Worm (Caenorhabditis elegans) whole organism, young adult: ENCODE results near the gene F43C11.10.

Experiments
- B0261.1 ChIP-seq: sonication (generic microtip); optimal IDR thresholded peaks from 2 replicates; lab custom pipeline; 2016; ENCODE audit warnings: mild to moderate bottlenecking, missing genetic modification characterization, moderate library complexity, missing compliant biosample characterization
- C06A6.2 ChIP-seq: fragments of 200-800 bp; sonication (Bioruptor generic); conservative IDR thresholded peaks from 2 replicates; pipeline ENCODE4 v1.3.6; 2022; ENCODE audit warnings: missing genetic modification characterization, missing compliant biosample characterization
- D2030.7 ChIP-seq: fragments of 200-800 bp; sonication (Bioruptor generic); IDR thresholded peaks from 2 replicates; pipeline ENCODE4 v1.3.6; 2022; ENCODE audit warnings: missing genetic modification reagents, missing genetic modification characterization, missing compliant biosample characterization
- F37B4.10 ChIP-seq: fragments of 200-800 bp; sonication (Bioruptor generic); IDR thresholded peaks from 2 replicates; pipeline ENCODE4 v1.3.6; 2022; ENCODE audit warnings: missing genetic modification characterization, missing compliant biosample characterization
- F57C9.4 ChIP-seq: sonication (generic microtip); optimal IDR thresholded peaks from 2 replicates; lab custom pipeline; 2017; ENCODE audit warnings: mild to moderate bottlenecking, missing genetic modification characterization, missing compliant biosample characterization
- T07F8.4 ChIP-seq: sonication (generic microtip); optimal IDR thresholded peaks from 2 replicates; lab custom pipeline; 2016; ENCODE audit warnings: mild to moderate bottlenecking, missing genetic modification characterization, moderate library complexity, missing compliant biosample characterization
- Y56A3A.18 ChIP-seq: fragments of 200-800 bp; sonication (Bioruptor generic); IDR thresholded peaks from 2 replicates; pipeline ENCODE4 v1.3.6; 2022; ENCODE audit warnings: missing genetic modification reagents, missing genetic modification characterization, missing compliant biosample characterization
- ZK185.1 ChIP-seq: sonication (generic microtip); optimal IDR thresholded peaks from 2 replicates; lab custom pipeline; 2016; ENCODE audit warnings: mild to moderate bottlenecking, missing genetic modification characterization, missing compliant biosample characterization; ENCODE audit not compliant: poor library complexity, severe bottlenecking
- atf-7 ChIP-seq: sonication (generic microtip); optimal IDR thresholded peaks from 2 replicates; lab custom pipeline; 2017; ENCODE audit warnings: mild to moderate bottlenecking, missing genetic modification characterization, missing compliant biosample characterization
- athp-1 ChIP-seq: sonication (generic microtip); optimal IDR thresholded peaks from 2 replicates; lab custom pipeline; 2017; ENCODE audit warnings: mild to moderate bottlenecking, missing genetic modification characterization, missing compliant biosample characterization
- bed-1 ChIP-seq: fragments of 200-800 bp; sonication (Bioruptor generic); IDR thresholded peaks from 2 replicates; pipeline ENCODE4 v1.3.6; 2022; ENCODE audit warnings: missing genetic modification reagents, missing genetic modification characterization, missing compliant biosample characterization
- ceh-91 ChIP-seq: fragments of 200-800 bp; sonication (Bioruptor generic); IDR thresholded peaks from 2 replicates; pipeline ENCODE4 v1.3.6; 2022; ENCODE audit warnings: missing genetic modification reagents, missing genetic modification characterization, missing compliant biosample characterization
- efl-1 ChIP-seq: fragments of 150-350 bp; optimal IDR thresholded peaks from 2 replicates; lab custom pipeline; 2014; ENCODE audit warnings: missing biosample characterization, missing genetic modification reagents, missing genetic modification characterization
- ets-4 ChIP-seq: fragments of 200-800 bp; sonication (Bioruptor generic); optimal IDR thresholded peaks from 2 replicates; lab custom pipeline; 2018; ENCODE audit warnings: mild to moderate bottlenecking, missing genetic modification characterization, missing compliant biosample characterization
- hlh-26 ChIP-seq: fragments of 200-800 bp; sonication (Bioruptor generic); conservative IDR thresholded peaks from 2 replicates; pipeline ENCODE4 v1.3.6; 2022; ENCODE audit warnings: missing genetic modification reagents, missing genetic modification characterization, missing compliant biosample characterization
- hmg-20 ChIP-seq: fragments of 200-800 bp; sonication (Bioruptor generic); IDR thresholded peaks from 2 replicates; pipeline ENCODE4 v1.3.6; 2022; ENCODE audit warnings: missing genetic modification reagents, missing genetic modification characterization, missing compliant biosample characterization
- lag-1 ChIP-seq: fragments of 200-800 bp; sonication (Bioruptor generic); IDR thresholded peaks from 2 replicates; pipeline ENCODE4 v1.3.6; 2022; ENCODE audit warnings: missing genetic modification reagents, missing genetic modification characterization, missing compliant biosample characterization
- lin-26 ChIP-seq: fragments of 200-800 bp; sonication (Bioruptor generic); IDR thresholded peaks from 2 replicates; pipeline ENCODE4 v1.3.6; 2022; ENCODE audit warnings: missing genetic modification reagents, missing genetic modification characterization, missing compliant biosample characterization
- lin-40 ChIP-seq: sonication (generic microtip); optimal IDR thresholded peaks from 2 replicates; lab custom pipeline; 2016; ENCODE audit warnings: missing genetic modification characterization, mild to moderate bottlenecking, missing compliant biosample characterization, missing genotype, missing genetic modification reagents
- mel-28 ChIP-seq: sonication (generic microtip); optimal IDR thresholded peaks from 2 replicates; lab custom pipeline; 2016; ENCODE audit warnings: borderline replicate concordance, mild to moderate bottlenecking, missing genetic modification characterization, missing compliant biosample characterization
- nhr-120 ChIP-seq: fragments of 200-800 bp; sonication (Bioruptor generic); IDR thresholded peaks from 2 replicates; pipeline ENCODE4 v1.3.6; 2022; ENCODE audit warnings: missing genetic modification characterization, missing compliant biosample characterization
- pbrm-1 ChIP-seq: fragments of 200-800 bp; sonication (Bioruptor generic); IDR thresholded peaks from 2 replicates; pipeline ENCODE4 v1.3.6; 2022; ENCODE audit warnings: missing genetic modification reagents, missing genetic modification characterization, missing compliant biosample characterization
- rec-8 ChIP-seq, 2 experiments: sonication (generic microtip); optimal IDR thresholded peaks; 2 replicates each; lab custom pipeline; 2016; ENCODE audit warnings: mild to moderate bottlenecking in 2 of 2, missing genetic modification characterization in 2 of 2, missing genetic modification reagents in 2 of 2, missing genotype in 2 of 2, missing biosample characterization in 1 of 2, missing compliant biosample characterization in 1 of 2, moderate library complexity in 1 of 2
- rpc-1 ChIP-seq, 2 experiments: fragments of 150-350 bp in 1 of 2; sonication (generic microtip) in 1 of 2; optimal IDR thresholded peaks; 2 replicates each; lab custom pipeline; 2014 to 2018; ENCODE audit warnings: missing biosample characterization in 1 of 2, missing genetic modification characterization in 1 of 2, missing genetic modification reagents in 1 of 2, missing genotype in 1 of 2
- snpc-1.1 ChIP-seq: sonication (generic microtip); optimal IDR thresholded peaks from 2 replicates; lab custom pipeline; 2017; ENCODE audit warnings: missing genetic modification characterization, mild to moderate bottlenecking, missing compliant biosample characterization, antibody characterized with exemption, moderate library complexity, missing genotype, missing genetic modification reagents; ENCODE audit not compliant: insufficient read depth
- somi-1 ChIP-seq: fragments of 200-800 bp; sonication (Bioruptor generic); optimal IDR thresholded peaks from 2 replicates; lab custom pipeline; 2018; ENCODE audit warnings: mild to moderate bottlenecking, missing genetic modification characterization, missing compliant biosample characterization
- sptf-2 ChIP-seq: fragments of 200-800 bp; sonication (Bioruptor generic); optimal IDR thresholded peaks from 2 replicates; lab custom pipeline; 2018; ENCODE audit warnings: mild to moderate bottlenecking, missing genetic modification characterization, missing compliant biosample characterization
- tbp1 ChIP-seq: fragments of 200-800 bp; sonication (Bioruptor generic); optimal IDR thresholded peaks from 2 replicates; lab custom pipeline; 2018; ENCODE audit warnings: mild to moderate bottlenecking, missing genetic modification characterization, missing compliant biosample characterization
- tlf-1 ChIP-seq: fragments of 200-800 bp; sonication (Bioruptor generic); optimal IDR thresholded peaks from 2 replicates; lab custom pipeline; 2018; ENCODE audit warnings: mild to moderate bottlenecking, missing genetic modification characterization, missing compliant biosample characterization
- xnd-1 ChIP-seq: sonication (generic microtip); optimal IDR thresholded peaks from 2 replicates; lab custom pipeline; 2016; ENCODE audit warnings: missing genotype, missing genetic modification reagents, missing genetic modification characterization, missing compliant biosample characterization
- zim-3 ChIP-seq: sonication (generic microtip); optimal IDR thresholded peaks from 2 replicates; lab custom pipeline; 2017; ENCODE audit warnings: mild to moderate bottlenecking, missing genetic modification characterization, moderate library complexity, missing compliant biosample characterization
- ztf-18 ChIP-seq: sonication (generic microtip); optimal IDR thresholded peaks from 2 replicates; lab custom pipeline; 2016; ENCODE audit warnings: missing genotype, mild to moderate bottlenecking, missing genetic modification characterization, missing compliant biosample characterization
- ztf-26 ChIP-seq: sonication (generic microtip); optimal IDR thresholded peaks from 2 replicates; lab custom pipeline; 2017; ENCODE audit warnings: missing genetic modification characterization, missing compliant biosample characterization

F43C11.10 gene

DNA sequence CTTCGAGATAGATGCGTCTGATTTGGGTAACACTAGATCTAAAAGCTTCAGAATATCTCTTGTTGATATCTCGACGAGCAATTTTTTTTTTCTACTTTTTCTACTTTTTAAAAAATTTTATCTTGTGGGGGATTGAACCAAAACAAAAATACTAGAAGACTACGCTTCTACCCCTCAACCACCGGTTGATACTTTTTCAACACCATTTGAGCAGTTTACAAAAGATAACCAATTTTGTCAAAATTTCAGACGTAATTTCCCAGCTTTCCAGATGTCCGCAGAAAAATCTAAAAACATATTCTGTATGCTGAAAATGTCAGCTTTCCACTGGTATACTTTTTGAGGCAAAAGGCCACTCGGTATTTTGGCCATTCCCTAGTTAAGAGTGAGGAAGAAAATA is 47.9 kb downstream of the F43C11.10 start:
- no peak for TF ChIP-seq efl-1
- peak; percentile 86 for TF ChIP-seq tbp1 (GFP tag; lab: Kevin White, UChicago)
- no peak for TF ChIP-seq nhr-120 (GFP tag; lab: Robert Waterston, UW)
- peak; percentile 54 for TF ChIP-seq B0261.1 (tag; lab: Kevin White, UChicago)
- TF ChIP-seq ztf-18 = no peak
- TF ChIP-seq rpc-1 (optimal IDR thresholded peaks at IDR 0.05; lab: Kevin White, UChicago) = peak; percentile 46
- TF ChIP-seq rpc-1 (tag; optimal IDR thresholded peaks at IDR 0.05; lab: Kevin White, UChicago) = peak; percentile 70
- no peak for TF ChIP-seq ceh-91
- TF ChIP-seq sptf-2 (GFP tag; lab: Kevin White, UChicago) = no peak
- TF ChIP-seq ZK185.1 = no peak
- TF ChIP-seq F57C9.4 (tag; lab: Kevin White, UChicago) = no peak
- no peak for TF ChIP-seq snpc-1.1
- TF ChIP-seq lin-40 (tag; lab: Kevin White, UChicago) = no peak
- TF ChIP-seq D2030.7 (GFP tag; lab: Robert Waterston, UW) = no peak
- no peak for TF ChIP-seq tlf-1 (GFP tag; lab: Kevin White, UChicago)
- TF ChIP-seq pbrm-1 (GFP tag; lab: Robert Waterston, UW) = no peak

DNA sequence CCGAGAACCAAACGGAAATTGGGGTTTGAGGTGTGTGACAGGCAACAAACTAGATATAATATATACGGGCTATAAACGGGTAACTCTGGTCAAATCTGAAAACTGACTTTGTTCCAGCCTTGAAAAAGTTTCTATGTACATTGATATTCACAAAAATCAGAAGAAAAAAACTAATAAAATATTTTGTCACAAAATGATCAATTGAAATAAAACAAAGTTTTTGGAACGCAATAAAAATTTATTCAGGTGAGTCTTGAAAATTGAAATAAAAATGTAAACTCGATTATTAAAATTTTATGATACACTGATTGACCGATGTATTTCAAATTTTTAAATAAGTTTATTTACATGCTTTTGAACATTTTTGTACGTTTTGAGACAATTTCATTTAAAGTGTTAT is 50.1 kb downstream of the F43C11.10 start, which contains the start of gene B0281.6:
Gene B0281.6, minus strand, starts transcription at position 101 of the 400 bp plus-strand sequence.
- TF ChIP-seq rec-8 (tag; optimal IDR thresholded peaks at IDR 0.05; lab: Kevin White, UChicago) (no peak), hmg-20 (GFP tag; lab: Robert Waterston, UW) (no peak), C06A6.2 (GFP tag; lab: Robert Waterston, UW) (no peak), Y56A3A.18 (GFP tag; lab: Robert Waterston, UW) (no peak), atf-7 (no peak), sptf-2 (GFP tag; lab: Kevin White, UChicago) (no peak), lag-1 (GFP tag; lab: Robert Waterston, UW) (no peak), bed-1 (GFP tag; lab: Robert Waterston, UW) (no peak), hlh-26 (GFP tag; lab: Robert Waterston, UW) (no peak), mel-28 (tag; lab: Kevin White, UChicago) (no peak), ets-4 (GFP tag; lab: Kevin White, UChicago) (no peak), lin-26 (GFP tag; lab: Robert Waterston, UW) (no peak), D2030.7 (GFP tag; lab: Robert Waterston, UW) (no peak), T07F8.4 (tag; lab: Kevin White, UChicago) (no peak), F37B4.10 (no peak)

DNA sequence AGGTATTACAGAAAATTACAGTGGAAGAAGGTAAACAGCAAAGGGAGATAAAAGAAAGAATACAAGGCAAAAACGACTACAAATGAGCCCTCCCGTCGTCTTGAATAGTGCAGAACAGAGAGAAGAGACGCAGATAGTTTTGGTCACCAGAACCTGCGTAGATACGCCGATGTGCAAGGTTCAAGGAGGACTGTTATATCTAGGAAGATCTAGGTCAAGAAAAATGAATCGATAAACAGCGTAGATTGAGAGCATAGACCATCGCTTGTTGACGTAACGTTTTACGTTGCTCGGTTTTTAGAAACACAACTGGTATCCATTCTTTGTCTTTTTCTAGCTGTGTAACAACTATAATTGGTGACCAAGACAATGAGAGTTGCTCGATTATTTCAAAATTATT is 51.6 kb downstream of the F43C11.10 start, which contains the start of gene B0281.5:
Gene B0281.5, minus strand, starts transcription at position 101 of the 400 bp plus-strand sequence.
- TF ChIP-seq B0261.1 (tag; lab: Kevin White, UChicago) (no peak), lin-26 (GFP tag; lab: Robert Waterston, UW) (no peak), bed-1 (GFP tag; lab: Robert Waterston, UW) (no peak), somi-1 (no peak), nhr-120 (GFP tag; lab: Robert Waterston, UW) (no peak), xnd-1 (tag; lab: Kevin White, UChicago) (no peak), rpc-1 (optimal IDR thresholded peaks at IDR 0.05; lab: Kevin White, UChicago) (no peak), rpc-1 (tag; optimal IDR thresholded peaks at IDR 0.05; lab: Kevin White, UChicago) (no peak), lag-1 (GFP tag; lab: Robert Waterston, UW) (no peak), athp-1 (tag; lab: Kevin White, UChicago) (no peak), ztf-26 (no peak), zim-3 (tag; lab: Kevin White, UChicago) (no peak)
